Fruit fly (Drosophila melanogaster) whole organism, wandering third instar larva: Measurements from ENCODE around the gene CG10949.

Experiments
- Abd-B ChIP-seq: fragments of >200 bp; optimal IDR thresholded peaks from 2 replicates; lab custom pipeline; 2017; ENCODE audit warnings: missing biosample characterization, missing genetic modification characterization
- CG32264 ChIP-seq: fragments of 200-800 bp; sonication (Bioruptor generic); optimal IDR thresholded peaks from 2 replicates; lab custom pipeline; 2016; ENCODE audit warnings: missing biosample characterization, missing genetic modification characterization
- CG9705 ChIP-seq: fragments of 200-800 bp; sonication (Bioruptor generic); optimal IDR thresholded peaks from 2 replicates; lab custom pipeline; 2018; ENCODE audit warnings: missing biosample characterization, mild to moderate bottlenecking, missing genetic modification characterization
- CrebA ChIP-seq: fragments of 200-800 bp; sonication (Bioruptor generic); optimal IDR thresholded peaks from 2 replicates; lab custom pipeline; 2016; ENCODE audit warnings: missing biosample characterization, mild to moderate bottlenecking, missing genetic modification characterization, borderline replicate concordance
- Dfd ChIP-seq: fragments of >200 bp; optimal IDR thresholded peaks from 2 replicates; lab custom pipeline; 2017; ENCODE audit warnings: missing biosample characterization, missing genetic modification characterization
- Dif ChIP-seq: fragments of 200-275, 200-300 bp; sonication (Bioruptor generic); optimal IDR thresholded peaks from 2 replicates; lab custom pipeline; 2018; ENCODE audit warnings: missing biosample characterization, missing genetic modification characterization; ENCODE audit not compliant: partially characterized antibody
- GATAd ChIP-seq: sonication (Bioruptor generic); optimal IDR thresholded peaks from 2 replicates; lab custom pipeline; 2016; ENCODE audit warnings: missing biosample characterization, missing genetic modification characterization
- HLH106 ChIP-seq: fragments of 200-800 bp; optimal IDR thresholded peaks from 3 replicates; lab custom pipeline; 2019; ENCODE audit warnings: missing biosample characterization, mild to moderate bottlenecking, missing genetic modification characterization, moderate library complexity
- Hnf4 ChIP-seq: fragments of 200-800 bp; sonication (Bioruptor generic); optimal IDR thresholded peaks from 2 replicates; lab custom pipeline; 2016; ENCODE audit warnings: missing biosample characterization, mild to moderate bottlenecking, missing genetic modification characterization
- Hr78 ChIP-seq: fragments of >200 bp; optimal IDR thresholded peaks from 2 replicates; lab custom pipeline; 2017; ENCODE audit warnings: missing biosample characterization, missing genetic modification characterization
- Hr83 ChIP-seq: fragments of 200-300 bp; sonication (Bioruptor generic); optimal IDR thresholded peaks from 2 replicates; lab custom pipeline; 2016; ENCODE audit warnings: missing biosample characterization, mild to moderate bottlenecking, missing genetic modification characterization, moderate library complexity; ENCODE audit not compliant: poor library complexity, severe bottlenecking
- Jra ChIP-seq: sonication (Bioruptor generic); optimal IDR thresholded peaks from 2 replicates; lab custom pipeline; 2016; ENCODE audit warnings: missing biosample characterization, missing genetic modification characterization
- Mio ChIP-seq: sonication (Bioruptor generic); optimal IDR thresholded peaks from 2 replicates; lab custom pipeline; 2016; ENCODE audit warnings: missing biosample characterization, missing genetic modification characterization
- Myc ChIP-seq: fragments of >200 bp; optimal IDR thresholded peaks from 2 replicates; lab custom pipeline; 2017
- OdsH ChIP-seq: fragments of 200-800 bp; sonication (Bioruptor generic); optimal IDR thresholded peaks from 2 replicates; lab custom pipeline; 2016; ENCODE audit warnings: missing biosample characterization, mild to moderate bottlenecking, missing genetic modification characterization
- Sp1 ChIP-seq: fragments of 200-800 bp; sonication (Bioruptor generic); optimal IDR thresholded peaks from 3 replicates; lab custom pipeline; 2019; ENCODE audit warnings: missing biosample characterization, mild to moderate bottlenecking, missing genetic modification characterization, moderate library complexity
- Vsx2 ChIP-seq: fragments of 200-300, 225-300 bp; sonication (Bioruptor generic); optimal IDR thresholded peaks from 2 replicates; lab custom pipeline; 2018; ENCODE audit warnings: missing biosample characterization, missing genetic modification characterization; ENCODE audit not compliant: partially characterized antibody
- br ChIP-seq: fragments of 200-800 bp; sonication (Bioruptor generic); optimal IDR thresholded peaks from 2 replicates; lab custom pipeline; 2016; ENCODE audit warnings: missing biosample characterization, missing genetic modification characterization
- brk ChIP-seq: fragments of 200-800 bp; sonication (Bioruptor generic); optimal IDR thresholded peaks from 2 replicates; lab custom pipeline; 2016; ENCODE audit warnings: missing biosample characterization, mild to moderate bottlenecking, missing genetic modification characterization
- dmrt93B ChIP-seq: fragments of 200-800 bp; sonication (Bioruptor generic); optimal IDR thresholded peaks from 2 replicates; lab custom pipeline; 2018; ENCODE audit warnings: missing biosample characterization, mild to moderate bottlenecking, missing genetic modification characterization
- dsf ChIP-seq: sonication (Bioruptor generic); optimal IDR thresholded peaks from 2 replicates; lab custom pipeline; 2016; ENCODE audit warnings: missing biosample characterization, missing genetic modification characterization, borderline replicate concordance
- ey ChIP-seq: fragments of 200-800 bp; sonication (Bioruptor generic); optimal IDR thresholded peaks from 2 replicates; lab custom pipeline; 2016; ENCODE audit warnings: missing biosample characterization, missing genetic modification characterization
- foxo ChIP-seq, 2 experiments: fragments of 200-800 bp; sonication (Bioruptor generic); optimal IDR thresholded peaks; 2 replicates in 1 of 2; 3 replicates in 1 of 2; lab custom pipeline; 2016 to 2017; ENCODE audit warnings: missing biosample characterization in 2 of 2, missing genetic modification characterization in 2 of 2
- fru ChIP-seq: fragments of 200-800 bp; sonication (Bioruptor generic); optimal IDR thresholded peaks from 3 replicates; lab custom pipeline; 2016; ENCODE audit warnings: missing biosample characterization, mild to moderate bottlenecking, missing genetic modification characterization
- h ChIP-seq: fragments of 200-800 bp; sonication (Bioruptor generic); optimal IDR thresholded peaks from 3 replicates; lab custom pipeline; 2016; ENCODE audit warnings: missing biosample characterization, mild to moderate bottlenecking, missing genetic modification characterization
- jim ChIP-seq: fragments of 175-275, 200-325 bp; sonication (Bioruptor generic); optimal IDR thresholded peaks from 2 replicates; lab custom pipeline; 2016; ENCODE audit warnings: missing biosample characterization, mild to moderate bottlenecking, missing genetic modification characterization
- lola ChIP-seq: fragments of >200 bp; optimal IDR thresholded peaks from 2 replicates; lab custom pipeline; 2017; ENCODE audit warnings: missing biosample characterization, missing genetic modification characterization
- pan ChIP-seq: fragments of >200 bp; optimal IDR thresholded peaks from 2 replicates; lab custom pipeline; 2017
- psq ChIP-seq: fragments of 200-800 bp; sonication (Bioruptor generic); optimal IDR thresholded peaks from 3 replicates; lab custom pipeline; 2017; ENCODE audit warnings: missing biosample characterization, mild to moderate bottlenecking, missing genetic modification characterization, moderate library complexity
- rgr ChIP-seq: fragments of 200-800 bp; sonication (Bioruptor generic); optimal IDR thresholded peaks from 3 replicates; lab custom pipeline; 2016; ENCODE audit warnings: missing biosample characterization, mild to moderate bottlenecking, missing genetic modification characterization
- sage ChIP-seq: fragments of 200-800 bp; sonication (Bioruptor generic); optimal IDR thresholded peaks from 2 replicates; lab custom pipeline; 2016; ENCODE audit warnings: missing biosample characterization, mild to moderate bottlenecking, missing genetic modification characterization
- sv ChIP-seq: fragments of 200-800 bp; sonication (Bioruptor generic); optimal IDR thresholded peaks from 3 replicates; lab custom pipeline; 2016; ENCODE audit warnings: missing biosample characterization, missing genetic modification characterization
- tai ChIP-seq: sonication (Bioruptor generic); optimal IDR thresholded peaks from 2 replicates; lab custom pipeline; 2016; ENCODE audit warnings: missing biosample characterization, missing genetic modification characterization
- usp ChIP-seq: fragments of >200 bp; optimal IDR thresholded peaks from 2 replicates; lab custom pipeline; 2017; ENCODE audit warnings: missing biosample characterization, missing genetic modification characterization
- woc ChIP-seq: sonication (Bioruptor generic); optimal IDR thresholded peaks from 2 replicates; lab custom pipeline; 2016; ENCODE audit warnings: missing biosample characterization, mild to moderate bottlenecking, missing genetic modification characterization

CG10949 gene

dm6 chr2L:20400875-20401274 lies 15.8 kb downstream of the CG10949 start:
- TF ChIP-seq Myc (lab: Kevin White, UChicago), result no peak
- no peak for TF ChIP-seq Hnf4 (GFP tag; lab: Kevin White, UChicago)
- TF ChIP-seq lola (GFP tag; lab: Kevin White, UChicago), result no peak
- no peak for TF ChIP-seq OdsH
- TF ChIP-seq fru (GFP tag; lab: Kevin White, UChicago), result peak; percentile 7
- TF ChIP-seq tai, result no peak

- TF ChIP-seq Hr78 (GFP tag; lab: Kevin White, UChicago) (no peak), rgr (GFP tag; lab: Kevin White, UChicago) (no peak), Hr83 (GFP tag; lab: Kevin White, UChicago) (no peak), sv (GFP tag; lab: Kevin White, UChicago) (no peak), Dif (GFP tag; lab: Kevin White, UChicago) (no peak), dmrt93B (no peak), pan (no peak), CG9705 (GFP tag; lab: Kevin White, UChicago) (no peak), ey (GFP tag; lab: Kevin White, UChicago) (no peak), Abd-B (GFP tag; lab: Kevin White, UChicago) (no peak), GATAd (GFP tag; lab: Kevin White, UChicago) (no peak), Myc (lab: Kevin White, UChicago) (no peak), usp (GFP tag; lab: Kevin White, UChicago) (no peak), psq (GFP tag; lab: Kevin White, UChicago) (no peak), jim (no peak), foxo (GFP tag; optimal IDR thresholded peaks at IDR 0.05; lab: Kevin White, UChicago) (no peak), OdsH (no peak), lola (GFP tag; lab: Kevin White, UChicago) (no peak)
Measured at dm6 chr2L:20399239-20399638, 17.5 kb downstream of the CG10949 start.

- TF ChIP-seq Mio (no peak), br (GFP tag; lab: Kevin White, UChicago) (no peak), HLH106 (tag; lab: Kevin White, UChicago) (no peak), dsf (no peak), rgr (GFP tag; lab: Kevin White, UChicago) (no peak), sage (GFP tag; lab: Kevin White, UChicago) (no peak), h (no peak), Sp1 (GFP tag; lab: Kevin White, UChicago) (no peak), fru (GFP tag; lab: Kevin White, UChicago) (no peak), jim (no peak), psq (GFP tag; lab: Kevin White, UChicago) (no peak), tai (no peak), lola (GFP tag; lab: Kevin White, UChicago) (no peak), Vsx2 (no peak), Abd-B (GFP tag; lab: Kevin White, UChicago) (no peak), Hr83 (GFP tag; lab: Kevin White, UChicago) (no peak), foxo (GFP tag; optimal IDR thresholded peaks at IDR 0.05; lab: Kevin White, UChicago) (no peak), woc (GFP tag; lab: Kevin White, UChicago) (no peak), GATAd (GFP tag; lab: Kevin White, UChicago) (no peak)
Measured at dm6 chr2L:20397032-20397431, 19.7 kb downstream of the CG10949 start.

dm6 chr2L:20390004-20390403 lies 26.7 kb downstream of the CG10949 start:
- no peak for TF ChIP-seq jim
- TF ChIP-seq foxo (GFP tag; optimal IDR thresholded peaks at IDR 0.05; lab: Kevin White, UChicago), result peak in 1 of 2 experiments; percentile 21
- no peak for TF ChIP-seq Dfd (GFP tag; lab: Kevin White, UChicago)
- no peak for TF ChIP-seq dsf
- no peak for TF ChIP-seq Hr78 (GFP tag; lab: Kevin White, UChicago)
- TF ChIP-seq dmrt93B, result no peak
- TF ChIP-seq Abd-B (GFP tag; lab: Kevin White, UChicago), result no peak
- TF ChIP-seq CG32264 (GFP tag; lab: Kevin White, UChicago), result no peak
- TF ChIP-seq sv (GFP tag; lab: Kevin White, UChicago), result no peak
- TF ChIP-seq pan, result no peak
- TF ChIP-seq GATAd (GFP tag; lab: Kevin White, UChicago), result no peak
- peak; percentile 46 for TF ChIP-seq rgr (GFP tag; lab: Kevin White, UChicago)
- peak; percentile 1 for TF ChIP-seq HLH106 (tag; lab: Kevin White, UChicago)
- TF ChIP-seq fru (GFP tag; lab: Kevin White, UChicago), result no peak
- TF ChIP-seq CG9705 (GFP tag; lab: Kevin White, UChicago), result no peak
- no peak for TF ChIP-seq psq (GFP tag; lab: Kevin White, UChicago)
- TF ChIP-seq Jra, result no peak
- peak; percentile 7 for TF ChIP-seq Hnf4 (GFP tag; lab: Kevin White, UChicago)
- TF ChIP-seq lola (GFP tag; lab: Kevin White, UChicago), result no peak
- TF ChIP-seq CrebA (GFP tag; lab: Kevin White, UChicago), result no peak
- no peak for TF ChIP-seq brk (GFP tag; lab: Kevin White, UChicago)
- peak; percentile 13 for TF ChIP-seq OdsH
- peak; percentile 21 for TF ChIP-seq Hr83 (GFP tag; lab: Kevin White, UChicago)
- TF ChIP-seq h, result peak; percentile 18
